ENCODE assay signal across 1 fruit fly cellular context in genomic region chr2L:18966214-18966556, dm6.
A peak's percentile ranks its signal among the peaks of the same experiment; 100 is the strongest.
TF ChIP-seq lines count a peak whose summit lies in the region.

No protein-coding gene starts in this region.

TF ChIP-seq in whole organism, embryonic, 481 proteins besides CTCF, POLR2A, EP300 and RAD21 (continued from another document and continues in another):
- TF ChIP-seq Dfd (GFP tag; optimal IDR thresholded peaks at IDR 0.05; lab: Kevin White, UChicago): no peak
- TF ChIP-seq CG12219 (GFP tag; optimal IDR thresholded peaks at IDR 0.05; lab: Kevin White, UChicago): peak; percentile 37
- peak; percentile 8 for TF ChIP-seq CG16815 (GFP tag; optimal IDR thresholded peaks at IDR 0.05; lab: Kevin White, UChicago)
- peak; percentile 21 for TF ChIP-seq kah (GFP tag; optimal IDR thresholded peaks at IDR 0.05; lab: Kevin White, UChicago)
- peak; percentile 29 for TF ChIP-seq CrebB (tag; optimal IDR thresholded peaks at IDR 0.05; lab: Kevin White, UChicago)
- TF ChIP-seq dmrt99B (tag; optimal IDR thresholded peaks at IDR 0.05; lab: Kevin White, UChicago): peak; percentile 76
- TF ChIP-seq CG5245 (GFP tag; optimal IDR thresholded peaks at IDR 0.05; lab: Kevin White, UChicago): peak; percentile 19
- peak; percentile 71 for TF ChIP-seq ara (GFP tag; IDR thresholded peaks at IDR 0.05; lab: Robert Waterston, UW)
- TF ChIP-seq PHDP (tag; optimal IDR thresholded peaks at IDR 0.05; lab: Kevin White, UChicago): peak; percentile 84
- peak; percentile 95 for TF ChIP-seq row (GFP tag; IDR thresholded peaks at IDR 0.05; lab: Robert Waterston, UW)
- peak; percentile 88 for TF ChIP-seq H2.0 (GFP tag; IDR thresholded peaks at IDR 0.05; lab: Robert Waterston, UW)
- TF ChIP-seq CG30403 (GFP tag; optimal IDR thresholded peaks at IDR 0.05; lab: Kevin White, UChicago): peak; percentile 57
- TF ChIP-seq CG13123 (GFP tag; optimal IDR thresholded peaks at IDR 0.05; lab: Kevin White, UChicago): peak; percentile 37
- peak; percentile 10 for TF ChIP-seq corto (GFP tag; optimal IDR thresholded peaks at IDR 0.05; lab: Kevin White, UChicago)
- TF ChIP-seq CG14667 (GFP tag; IDR thresholded peaks at IDR 0.05; lab: Robert Waterston, UW): peak; percentile 80
- TF ChIP-seq pb (GFP tag; optimal IDR thresholded peaks at IDR 0.05; lab: Kevin White, UChicago): no peak
- peak; percentile 91 for TF ChIP-seq gsb (GFP tag; IDR thresholded peaks at IDR 0.05; lab: Robert Waterston, UW)
- 0 out of 2 replicates have a peak, but pooled peaks have one; percentile 51 for TF ChIP-seq CG4360 (GFP tag; IDR thresholded peaks at IDR 0.05; lab: Robert Waterston, UW)
- TF ChIP-seq CG32772 (GFP tag; IDR thresholded peaks at IDR 0.05; lab: Robert Waterston, UW): peak; percentile 87
- peak; percentile 33 for TF ChIP-seq ems (GFP tag; optimal IDR thresholded peaks at IDR 0.05; lab: Kevin White, UChicago)
- peak; percentile 89 for TF ChIP-seq CG3281 (GFP tag; optimal IDR thresholded peaks at IDR 0.05; lab: Kevin White, UChicago)
- peak; percentile 53 for TF ChIP-seq CG1602 (GFP tag; optimal IDR thresholded peaks at IDR 0.05; lab: Kevin White, UChicago)
- TF ChIP-seq Ets65A (GFP tag; lab: Kevin White, UChicago): peak; percentile 89
- no peak for TF ChIP-seq CG16863 (GFP tag; optimal IDR thresholded peaks at IDR 0.05; lab: Kevin White, UChicago)
- peak; percentile 48 for TF ChIP-seq CG1024 (GFP tag; IDR thresholded peaks at IDR 0.05; lab: Robert Waterston, UW)
- peak; percentile 45 for TF ChIP-seq CG4854 (GFP tag; optimal IDR thresholded peaks at IDR 0.05; lab: Kevin White, UChicago)
- peak; percentile 57 for TF ChIP-seq CG8281 (tag; optimal IDR thresholded peaks at IDR 0.05; lab: Kevin White, UChicago)
- no peak for TF ChIP-seq zen2 (GFP tag; IDR thresholded peaks at IDR 0.05; lab: Robert Waterston, UW; ENCODE audit: partially characterized antibody)
- peak; percentile 81 for TF ChIP-seq stc (GFP tag; IDR thresholded peaks at IDR 0.05; lab: Robert Waterston, UW)
- TF ChIP-seq schlank (tag; optimal IDR thresholded peaks at IDR 0.05; lab: Kevin White, UChicago): peak; percentile 49
- peak; percentile 16 for TF ChIP-seq CG4707 (GFP tag; optimal IDR thresholded peaks at IDR 0.05; lab: Kevin White, UChicago)
- TF ChIP-seq CG12104 (GFP tag; optimal IDR thresholded peaks at IDR 0.05; lab: Kevin White, UChicago): peak; percentile 54
- peak; percentile 20 for TF ChIP-seq pum (GFP tag; optimal IDR thresholded peaks at IDR 0.05; lab: Kevin White, UChicago)
- TF ChIP-seq CG3838 (GFP tag; optimal IDR thresholded peaks at IDR 0.05; lab: Kevin White, UChicago): peak; percentile 49
- TF ChIP-seq CG13894 (tag; optimal IDR thresholded peaks at IDR 0.05; lab: Kevin White, UChicago): peak; percentile 85
- TF ChIP-seq CG17328 (GFP tag; IDR thresholded peaks at IDR 0.05; lab: Robert Waterston, UW): peak; percentile 85
- TF ChIP-seq gce (GFP tag; IDR thresholded peaks at IDR 0.05; lab: Robert Waterston, UW): peak; percentile 65; the same call in 1 of the 3 replicates
- TF ChIP-seq ftz-f1 (GFP tag; optimal IDR thresholded peaks at IDR 0.05; lab: Kevin White, UChicago): peak; percentile 94
- TF ChIP-seq ac (GFP tag; optimal IDR thresholded peaks at IDR 0.05; lab: Kevin White, UChicago): no peak
- TF ChIP-seq Ets97D (GFP tag; optimal IDR thresholded peaks at IDR 0.05; lab: Kevin White, UChicago): peak; percentile 14
- peak; percentile 58 for TF ChIP-seq E2f2 (GFP tag; IDR thresholded peaks at IDR 0.05; lab: Robert Waterston, UW)
- TF ChIP-seq inv (GFP tag; IDR thresholded peaks at IDR 0.05; lab: Robert Waterston, UW; ENCODE audit: partially characterized antibody): no peak
- TF ChIP-seq CkIIα-i1 (GFP tag; IDR thresholded peaks at IDR 0.05; lab: Robert Waterston, UW): peak; percentile 67; the same call in 1 of the 2 replicates
- no peak for TF ChIP-seq tup (GFP tag; optimal IDR thresholded peaks at IDR 0.05; lab: Kevin White, UChicago)
- TF ChIP-seq lov (optimal IDR thresholded peaks at IDR 0.05; lab: Kevin White, UChicago): no peak
- no peak for TF ChIP-seq lov (GFP tag; IDR thresholded peaks at IDR 0.05; lab: Robert Waterston, UW)
- TF ChIP-seq Jarid2 (GFP tag; optimal IDR thresholded peaks at IDR 0.05; lab: Kevin White, UChicago): peak; percentile 32
- TF ChIP-seq CG43689 (GFP tag; IDR thresholded peaks at IDR 0.05; lab: Robert Waterston, UW): peak; percentile 67
- TF ChIP-seq CG9727 (GFP tag; optimal IDR thresholded peaks at IDR 0.05; lab: Kevin White, UChicago): peak; percentile 78
- no peak for TF ChIP-seq hkb (optimal IDR thresholded peaks at IDR 0.05; lab: Kevin White, UChicago)
- peak; percentile 90 for TF ChIP-seq hkb (GFP tag; IDR thresholded peaks at IDR 0.05; lab: Robert Waterston, UW)
- TF ChIP-seq Stat92E (GFP tag; optimal IDR thresholded peaks at IDR 0.05; lab: Kevin White, UChicago): no peak
- TF ChIP-seq CG12659 (GFP tag; optimal IDR thresholded peaks at IDR 0.05; lab: Kevin White, UChicago): peak; percentile 49
- peak; percentile 73 for TF ChIP-seq Ravus (GFP tag; IDR thresholded peaks at IDR 0.05; lab: Robert Waterston, UW)
- peak; percentile 88; the same call in 2 of the 3 replicates for TF ChIP-seq C15 (GFP tag; IDR thresholded peaks at IDR 0.05; lab: Robert Waterston, UW)
- TF ChIP-seq CG8359 (GFP tag; optimal IDR thresholded peaks at IDR 0.05; lab: Kevin White, UChicago; ENCODE audit: borderline replicate concordance): peak; percentile 22
- TF ChIP-seq CG6175 (GFP tag; IDR thresholded peaks at IDR 0.05; lab: Robert Waterston, UW): peak; percentile 88
- TF ChIP-seq Dp (GFP tag; optimal IDR thresholded peaks at IDR 0.05; lab: Kevin White, UChicago): no peak
- no peak for TF ChIP-seq HmgD (GFP tag; optimal IDR thresholded peaks at IDR 0.05; lab: Kevin White, UChicago)
- TF ChIP-seq Hr51 (GFP tag; optimal IDR thresholded peaks at IDR 0.05; lab: Kevin White, UChicago): peak; percentile 27 to 63
- TF ChIP-seq CG8944 (GFP tag; optimal IDR thresholded peaks at IDR 0.05; lab: Kevin White, UChicago): no peak
- peak; percentile 97 for TF ChIP-seq Dbx (GFP tag; IDR thresholded peaks at IDR 0.05; lab: Robert Waterston, UW)
- TF ChIP-seq sim (GFP tag; IDR thresholded peaks at IDR 0.05; lab: Robert Waterston, UW): peak; percentile 49; the same call in 1 of the 2 replicates
- peak; percentile 81 for TF ChIP-seq cwo (GFP tag; optimal IDR thresholded peaks at IDR 0.05; lab: Kevin White, UChicago)
- TF ChIP-seq Drgx (GFP tag; IDR thresholded peaks at IDR 0.05; lab: Robert Waterston, UW): peak; percentile 77
- peak; percentile 88 for TF ChIP-seq otp (GFP tag; IDR thresholded peaks at IDR 0.05; lab: Robert Waterston, UW)
- peak; percentile 94 for TF ChIP-seq dysf (GFP tag; IDR thresholded peaks at IDR 0.05; lab: Robert Waterston, UW)
- peak; percentile 28 for TF ChIP-seq tx (GFP tag; optimal IDR thresholded peaks at IDR 0.05; lab: Kevin White, UChicago)
- peak; percentile 78 for TF ChIP-seq CG17359 (tag; optimal IDR thresholded peaks at IDR 0.05; lab: Kevin White, UChicago)
- TF ChIP-seq Fer1 (GFP tag; optimal IDR thresholded peaks at IDR 0.05; lab: Kevin White, UChicago): peak; percentile 90
- TF ChIP-seq gcm2 (GFP tag; optimal IDR thresholded peaks at IDR 0.05; lab: Kevin White, UChicago): peak; percentile 0
- TF ChIP-seq CG13287 (GFP tag; IDR thresholded peaks at IDR 0.05; lab: Robert Waterston, UW; ENCODE audit: partially characterized antibody): 0 out of 2 replicates have a peak, but pooled peaks have one; percentile 12
- no peak for TF ChIP-seq CG7963 (GFP tag; IDR thresholded peaks at IDR 0.05; lab: Robert Waterston, UW; ENCODE audit: partially characterized antibody)
- peak; percentile 79 for TF ChIP-seq unpg (GFP tag; optimal IDR thresholded peaks at IDR 0.05; lab: Kevin White, UChicago)
- peak; percentile 45 to 63 for TF ChIP-seq dpn (GFP tag; optimal IDR thresholded peaks at IDR 0.05; lab: Kevin White, UChicago)
- TF ChIP-seq br (optimal IDR thresholded peaks at IDR 0.05; lab: Kevin White, UChicago): no peak
- peak; percentile 31 for TF ChIP-seq HLH54F (GFP tag; optimal IDR thresholded peaks at IDR 0.05; lab: Kevin White, UChicago)
- TF ChIP-seq trem (tag; optimal IDR thresholded peaks at IDR 0.05; lab: Kevin White, UChicago): peak; percentile 50
- peak; percentile 73 for TF ChIP-seq CoRest (tag; optimal IDR thresholded peaks at IDR 0.05; lab: Kevin White, UChicago)
- peak; percentile 77 for TF ChIP-seq Adf1 (GFP tag; IDR thresholded peaks at IDR 0.05; lab: Robert Waterston, UW)
- TF ChIP-seq Dip3 (GFP tag; optimal IDR thresholded peaks at IDR 0.05; lab: Kevin White, UChicago): peak; percentile 40
- TF ChIP-seq kay (GFP tag; optimal IDR thresholded peaks at IDR 0.05; lab: Kevin White, UChicago): no peak
- no peak for TF ChIP-seq pan (optimal IDR thresholded peaks at IDR 0.05; lab: Kevin White, UChicago)
- TF ChIP-seq pan (GFP tag; optimal IDR thresholded peaks at IDR 0.05 in 1 of 2, IDR thresholded peaks at IDR 0.05 in 1 of 2): peak in 1 of 2 experiments; percentile 92
- peak; percentile 91 for TF ChIP-seq CG7372 (GFP tag; IDR thresholded peaks at IDR 0.05; lab: Robert Waterston, UW)
- TF ChIP-seq Neu2 (GFP tag; optimal IDR thresholded peaks at IDR 0.05; lab: Kevin White, UChicago; ENCODE audit: borderline replicate concordance): no peak
- TF ChIP-seq Hr3 (GFP tag; optimal IDR thresholded peaks at IDR 0.05; lab: Kevin White, UChicago): peak; percentile 47
- peak; percentile 35; the same call in 1 of the 2 replicates for TF ChIP-seq Dref (GFP tag; IDR thresholded peaks at IDR 0.05; lab: Robert Waterston, UW)
- peak; percentile 78 for TF ChIP-seq lilli (GFP tag; optimal IDR thresholded peaks at IDR 0.05; lab: Kevin White, UChicago)
- TF ChIP-seq Dad (GFP tag; optimal IDR thresholded peaks at IDR 0.05; lab: Kevin White, UChicago): peak; percentile 13
- peak; percentile 62 for TF ChIP-seq tin (GFP tag; optimal IDR thresholded peaks at IDR 0.05; lab: Kevin White, UChicago)
- TF ChIP-seq CG13424 (tag; optimal IDR thresholded peaks at IDR 0.05; lab: Kevin White, UChicago): peak; percentile 74
- TF ChIP-seq az2 (GFP tag; optimal IDR thresholded peaks at IDR 0.05; lab: Kevin White, UChicago): peak; percentile 39
- peak; percentile 59 for TF ChIP-seq ap (GFP tag; IDR thresholded peaks at IDR 0.05; lab: Robert Waterston, UW)
- TF ChIP-seq ranshi (GFP tag; IDR thresholded peaks at IDR 0.05; lab: Robert Waterston, UW): peak; percentile 84
- TF ChIP-seq jigr1 (GFP tag; IDR thresholded peaks at IDR 0.05; lab: Robert Waterston, UW): peak; percentile 40; the same call in 2 of the 3 replicates
- no peak for TF ChIP-seq fru (optimal IDR thresholded peaks at IDR 0.05; lab: Kevin White, UChicago)
- peak; percentile 95 for TF ChIP-seq lab (GFP tag; optimal IDR thresholded peaks at IDR 0.05; lab: Kevin White, UChicago)
- peak; percentile 65 for TF ChIP-seq nmo (GFP tag; optimal IDR thresholded peaks at IDR 0.05; lab: Kevin White, UChicago)
- peak; percentile 77 for TF ChIP-seq CG7357 (GFP tag; IDR thresholded peaks at IDR 0.05; lab: Robert Waterston, UW)
- no peak for TF ChIP-seq Sin3A (optimal IDR thresholded peaks at IDR 0.05; lab: Kevin White, UChicago)
- peak; percentile 93 for TF ChIP-seq CG18599 (GFP tag; optimal IDR thresholded peaks at IDR 0.05; lab: Kevin White, UChicago)
- peak; percentile 73 for TF ChIP-seq Xbp1 (GFP tag; optimal IDR thresholded peaks at IDR 0.05; lab: Kevin White, UChicago)
- peak; percentile 96 for TF ChIP-seq Atf6 (GFP tag; IDR thresholded peaks at IDR 0.05; lab: Robert Waterston, UW)
- TF ChIP-seq CG7745 (tag; optimal IDR thresholded peaks at IDR 0.05; lab: Kevin White, UChicago): no peak
- TF ChIP-seq CG12744 (GFP tag; optimal IDR thresholded peaks at IDR 0.05; lab: Kevin White, UChicago): no peak
- no peak for TF ChIP-seq Camta (GFP tag; optimal IDR thresholded peaks at IDR 0.05; lab: Kevin White, UChicago)
- peak; percentile 93 for TF ChIP-seq CG3847 (GFP tag; IDR thresholded peaks at IDR 0.05; lab: Robert Waterston, UW)
- no peak for TF ChIP-seq TFAM (GFP tag; optimal IDR thresholded peaks at IDR 0.05; lab: Kevin White, UChicago)
- TF ChIP-seq CG4424 (GFP tag; optimal IDR thresholded peaks at IDR 0.05; lab: Kevin White, UChicago): peak; percentile 69
- TF ChIP-seq Hr78 (GFP tag; optimal IDR thresholded peaks at IDR 0.05; lab: Kevin White, UChicago): no peak
- peak; percentile 49 for TF ChIP-seq CG17802 (tag; optimal IDR thresholded peaks at IDR 0.05; lab: Kevin White, UChicago)
- no peak for TF ChIP-seq CHES-1-like (GFP tag; optimal IDR thresholded peaks at IDR 0.05; lab: Kevin White, UChicago)
- peak; percentile 49 for TF ChIP-seq dan (GFP tag; IDR thresholded peaks at IDR 0.05; lab: Robert Waterston, UW)
- TF ChIP-seq lola (GFP tag; optimal IDR thresholded peaks at IDR 0.05; lab: Kevin White, UChicago): peak in 1 of 3 experiments; percentile 6
- peak; percentile 33 for TF ChIP-seq CG13624 (GFP tag; optimal IDR thresholded peaks at IDR 0.05; lab: Kevin White, UChicago)
- TF ChIP-seq Nf-YC (tag; optimal IDR thresholded peaks at IDR 0.05; lab: Kevin White, UChicago): peak; percentile 45
- peak; percentile 89 for TF ChIP-seq Med (GFP tag; lab: Kevin White, UChicago)
- peak; percentile 43 for TF ChIP-seq CG17361 (GFP tag; IDR thresholded peaks at IDR 0.05; lab: Robert Waterston, UW)
- peak; percentile 21 for TF ChIP-seq CG3065 (GFP tag; optimal IDR thresholded peaks at IDR 0.05; lab: Kevin White, UChicago)
- peak; percentile 63; the same call in 1 of the 3 replicates for TF ChIP-seq CG2199 (GFP tag; IDR thresholded peaks at IDR 0.05; lab: Robert Waterston, UW)
- peak; percentile 26 for TF ChIP-seq gcm (GFP tag; optimal IDR thresholded peaks at IDR 0.05; lab: Kevin White, UChicago)
- TF ChIP-seq Nf-YA (GFP tag; IDR thresholded peaks at IDR 0.05; lab: Robert Waterston, UW): peak; percentile 62; the same call in 1 of the 2 replicates
- peak; percentile 52 for TF ChIP-seq dimm (GFP tag; IDR thresholded peaks at IDR 0.05; lab: Robert Waterston, UW)
- TF ChIP-seq CG11504 (tag; optimal IDR thresholded peaks at IDR 0.05; lab: Kevin White, UChicago): peak; percentile 81
- TF ChIP-seq CG34376 (GFP tag; optimal IDR thresholded peaks at IDR 0.05; lab: Kevin White, UChicago): peak; percentile 68
- no peak for TF ChIP-seq CG9876 (GFP tag; optimal IDR thresholded peaks at IDR 0.05; lab: Kevin White, UChicago)
- TF ChIP-seq CG1832 (GFP tag; optimal IDR thresholded peaks at IDR 0.05; lab: Kevin White, UChicago): no peak
- peak; percentile 68; the same call in 1 of the 2 replicates for TF ChIP-seq Rx (GFP tag; IDR thresholded peaks at IDR 0.05; lab: Robert Waterston, UW)
- TF ChIP-seq CG10147 (GFP tag; optimal IDR thresholded peaks at IDR 0.05; lab: Kevin White, UChicago): peak; percentile 75
- peak; percentile 61 for TF ChIP-seq gro (GFP tag; optimal IDR thresholded peaks at IDR 0.05; lab: Kevin White, UChicago)
